Fruit fly (Drosophila melanogaster) whole organism, wandering third instar larva: ENCODE data around the gene Fur1.

Experiments
- CG32264 ChIP-seq: fragments of 200-800 bp; sonication (Bioruptor generic); optimal IDR thresholded peaks from 2 replicates; lab custom pipeline; 2016; ENCODE audit warnings: missing biosample characterization, missing genetic modification characterization
- CG9705 ChIP-seq: fragments of 200-800 bp; sonication (Bioruptor generic); optimal IDR thresholded peaks from 2 replicates; lab custom pipeline; 2018; ENCODE audit warnings: missing biosample characterization, mild to moderate bottlenecking, missing genetic modification characterization
- Hnf4 ChIP-seq: fragments of 200-800 bp; sonication (Bioruptor generic); optimal IDR thresholded peaks from 2 replicates; lab custom pipeline; 2016; ENCODE audit warnings: missing biosample characterization, mild to moderate bottlenecking, missing genetic modification characterization
- Mio ChIP-seq: sonication (Bioruptor generic); optimal IDR thresholded peaks from 2 replicates; lab custom pipeline; 2016; ENCODE audit warnings: missing biosample characterization, missing genetic modification characterization
- OdsH ChIP-seq: fragments of 200-800 bp; sonication (Bioruptor generic); optimal IDR thresholded peaks from 2 replicates; lab custom pipeline; 2016; ENCODE audit warnings: missing biosample characterization, mild to moderate bottlenecking, missing genetic modification characterization
- dl ChIP-seq, 2 experiments: fragments of 175-275, 200-275 bp in 1 of 2; fragments of 200-275 bp in 1 of 2; sonication (Bioruptor generic); optimal IDR thresholded peaks; lab custom pipeline; 2018; ENCODE audit warnings: mild to moderate bottlenecking in 2 of 2, missing biosample characterization in 2 of 2, missing genetic modification characterization in 2 of 2, moderate library complexity in 2 of 2; ENCODE audit not compliant: partially characterized antibody in 2 of 2, insufficient read depth in 1 of 2
- fru ChIP-seq: fragments of 200-800 bp; sonication (Bioruptor generic); optimal IDR thresholded peaks from 3 replicates; lab custom pipeline; 2016; ENCODE audit warnings: missing biosample characterization, mild to moderate bottlenecking, missing genetic modification characterization
- h ChIP-seq: fragments of 200-800 bp; sonication (Bioruptor generic); optimal IDR thresholded peaks from 3 replicates; lab custom pipeline; 2016; ENCODE audit warnings: missing biosample characterization, mild to moderate bottlenecking, missing genetic modification characterization
- jim ChIP-seq: fragments of 175-275, 200-325 bp; sonication (Bioruptor generic); optimal IDR thresholded peaks from 2 replicates; lab custom pipeline; 2016; ENCODE audit warnings: missing biosample characterization, mild to moderate bottlenecking, missing genetic modification characterization
- lola ChIP-seq: fragments of >200 bp; optimal IDR thresholded peaks from 2 replicates; lab custom pipeline; 2017; ENCODE audit warnings: missing biosample characterization, missing genetic modification characterization
- pan ChIP-seq: fragments of >200 bp; optimal IDR thresholded peaks from 2 replicates; lab custom pipeline; 2017
- psq ChIP-seq: fragments of 200-800 bp; sonication (Bioruptor generic); optimal IDR thresholded peaks from 3 replicates; lab custom pipeline; 2017; ENCODE audit warnings: missing biosample characterization, mild to moderate bottlenecking, missing genetic modification characterization, moderate library complexity
- sv ChIP-seq: fragments of 200-800 bp; sonication (Bioruptor generic); optimal IDR thresholded peaks from 3 replicates; lab custom pipeline; 2016; ENCODE audit warnings: missing biosample characterization, missing genetic modification characterization

- TF ChIP-seq dl (GFP tag; optimal IDR thresholded peaks at IDR 0.05; lab: Kevin White, UChicago; ENCODE audit: insufficient read depth in 1 of 2, partially characterized antibody in 2 of 2) (no peak), CG9705 (GFP tag; lab: Kevin White, UChicago) (no peak), h (GFP tag; lab: Kevin White, UChicago) (no peak), lola (GFP tag; lab: Kevin White, UChicago) (no peak), fru (GFP tag; lab: Kevin White, UChicago) (no peak), Hnf4 (GFP tag; lab: Kevin White, UChicago) (no peak), jim (GFP tag; lab: Kevin White, UChicago) (no peak), sv (GFP tag; lab: Kevin White, UChicago) (no peak), pan (lab: Kevin White, UChicago) (no peak), CG32264 (peak; percentile 23), OdsH (no peak), Mio (GFP tag; lab: Kevin White, UChicago) (no peak), psq (GFP tag; lab: Kevin White, UChicago) (no peak)
Observed at dm6 chr3R:25489116-25489515, 16.3 kb upstream of the Fur1 start.
